Fruit fly (Drosophila melanogaster) whole organism, pupa: ENCODE data around the gene CG5614.

Experiments
- CG14655 ChIP-seq: fragments of 200-800 bp; sonication (Bioruptor generic); optimal IDR thresholded peaks from 3 replicates; lab custom pipeline; 2017; ENCODE audit warnings: mild to moderate bottlenecking, missing biosample characterization, missing genetic modification reagents, missing genetic modification characterization
- CG15710 ChIP-seq: fragments of 200-800 bp; sonication (Bioruptor generic); optimal IDR thresholded peaks from 2 replicates; lab custom pipeline; 2018; ENCODE audit warnings: missing biosample characterization, mild to moderate bottlenecking, missing genetic modification characterization, moderate library complexity
- CG17806 ChIP-seq: fragments of 200-800 bp; sonication (Bioruptor generic); optimal IDR thresholded peaks from 2 replicates; lab custom pipeline; 2018; ENCODE audit warnings: missing biosample characterization, mild to moderate bottlenecking, missing genetic modification characterization, moderate library complexity
- CG32121 ChIP-seq: fragments of 200-800 bp; sonication (Bioruptor generic); IDR thresholded peaks from 2 replicates; pipeline ENCODE4 v1.3.6; 2022; ENCODE audit warnings: missing biosample characterization, missing genetic modification characterization
- CG4496 ChIP-seq: fragments of 200-800 bp; sonication (Bioruptor generic); IDR thresholded peaks from 3 replicates; pipeline ENCODE4 v1.3.6; 2022; ENCODE audit warnings: missing biosample characterization, missing genetic modification characterization
- CG8159 ChIP-seq: fragments of 200-800 bp; sonication (Bioruptor generic); optimal IDR thresholded peaks from 3 replicates; lab custom pipeline; 2018; ENCODE audit warnings: missing biosample characterization, mild to moderate bottlenecking, missing genetic modification characterization, moderate library complexity
- CG9948 ChIP-seq: fragments of 200-800 bp; sonication (Bioruptor generic); optimal IDR thresholded peaks from 2 replicates; lab custom pipeline; 2018; ENCODE audit warnings: missing biosample characterization, mild to moderate bottlenecking, missing genetic modification characterization, moderate library complexity
- D1 ChIP-seq: fragments of 200-800 bp; sonication (Bioruptor generic); optimal IDR thresholded peaks from 2 replicates; lab custom pipeline; 2018; ENCODE audit warnings: missing biosample characterization, mild to moderate bottlenecking, missing genetic modification characterization, moderate library complexity
- EcR ChIP-seq: fragments of 200-800 bp; sonication (Bioruptor generic); optimal IDR thresholded peaks from 3 replicates; lab custom pipeline; 2019; ENCODE audit warnings: missing biosample characterization, missing genetic modification characterization, mild to moderate bottlenecking, moderate library complexity, missing genetic modification reagents
- Ets98B ChIP-seq: fragments of 200-800 bp; sonication (Bioruptor generic); IDR thresholded peaks from 2 replicates; pipeline ENCODE4 v1.3.6; 2022; ENCODE audit warnings: missing biosample characterization, missing genetic modification characterization
- Snoo ChIP-seq: fragments of 200-800 bp; sonication (Bioruptor generic); optimal IDR thresholded peaks from 3 replicates; lab custom pipeline; 2017; ENCODE audit warnings: missing biosample characterization, mild to moderate bottlenecking, missing genetic modification characterization, inconsistent platforms
- fd96Ca ChIP-seq: fragments of 200-800 bp; sonication (Bioruptor generic); IDR thresholded peaks from 3 replicates; pipeline ENCODE4 v1.3.6; 2022; ENCODE audit warnings: missing biosample characterization, missing genetic modification characterization
- gl ChIP-seq: fragments of 200-800 bp; sonication (Bioruptor generic); optimal IDR thresholded peaks from 2 replicates; lab custom pipeline; 2018; ENCODE audit warnings: missing biosample characterization, mild to moderate bottlenecking, missing genetic modification characterization
- rn ChIP-seq: fragments of 200-800 bp; sonication (Bioruptor generic); IDR thresholded peaks from 2 replicates; pipeline ENCODE4 v1.3.6; 2022; ENCODE audit warnings: missing biosample characterization, missing genetic modification characterization

dm6 chr3R:15802006-15802405, 22.4 kb downstream of the CG5614 start, which contains the start of gene CG9593:
- TF ChIP-seq CG4496: no peak
- TF ChIP-seq Snoo (tag; lab: Kevin White, UChicago): no peak
- no peak for TF ChIP-seq CG32121 (GFP tag; lab: Robert Waterston, UW)
- TF ChIP-seq CG14655 (GFP tag; lab: Kevin White, UChicago): no peak
- TF ChIP-seq CG17806 (tag; lab: Kevin White, UChicago): no peak
- TF ChIP-seq Ets98B (GFP tag; lab: Robert Waterston, UW): no peak
- no peak for TF ChIP-seq gl (tag; lab: Kevin White, UChicago)
- TF ChIP-seq fd96Ca: no peak
- no peak for TF ChIP-seq CG15710 (tag; lab: Kevin White, UChicago)
- TF ChIP-seq D1 (tag; lab: Kevin White, UChicago): no peak
- no peak for TF ChIP-seq EcR (GFP tag; lab: Kevin White, UChicago)
- TF ChIP-seq CG9948 (tag; lab: Kevin White, UChicago): no peak
- no peak for TF ChIP-seq rn (GFP tag; lab: Robert Waterston, UW)
- TF ChIP-seq CG8159: no peak
